Fruit fly (Drosophila melanogaster) whole organism, pupa: Measurements from ENCODE around the gene Sh.

Source experiments
- CG10348 ChIP-seq: fragments of 200-800 bp; sonication (Bioruptor generic); IDR thresholded peaks from 2 replicates; pipeline ENCODE4 v1.3.6; 2022; ENCODE audit warnings: missing biosample characterization, missing genetic modification characterization
- CG12605 ChIP-seq: fragments of 200-800 bp; sonication (Bioruptor generic); IDR thresholded peaks from 2 replicates; pipeline ENCODE4 v1.3.6; 2022; ENCODE audit warnings: missing biosample characterization, missing genetic modification characterization
- CG13204 ChIP-seq: fragments of 200-800 bp; sonication (Bioruptor generic); optimal IDR thresholded peaks from 2 replicates; lab custom pipeline; 2018; ENCODE audit warnings: missing biosample characterization, mild to moderate bottlenecking, missing genetic modification characterization, moderate library complexity
- CG14655 ChIP-seq: fragments of 200-800 bp; sonication (Bioruptor generic); optimal IDR thresholded peaks from 3 replicates; lab custom pipeline; 2017; ENCODE audit warnings: mild to moderate bottlenecking, missing biosample characterization, missing genetic modification reagents, missing genetic modification characterization
- CG15710 ChIP-seq: fragments of 200-800 bp; sonication (Bioruptor generic); optimal IDR thresholded peaks from 2 replicates; lab custom pipeline; 2018; ENCODE audit warnings: missing biosample characterization, mild to moderate bottlenecking, missing genetic modification characterization, moderate library complexity
- CG17806 ChIP-seq: fragments of 200-800 bp; sonication (Bioruptor generic); optimal IDR thresholded peaks from 2 replicates; lab custom pipeline; 2018; ENCODE audit warnings: missing biosample characterization, mild to moderate bottlenecking, missing genetic modification characterization, moderate library complexity
- CG32121 ChIP-seq: fragments of 200-800 bp; sonication (Bioruptor generic); IDR thresholded peaks from 2 replicates; pipeline ENCODE4 v1.3.6; 2022; ENCODE audit warnings: missing biosample characterization, missing genetic modification characterization
- CG34367 ChIP-seq: fragments of 200-800 bp; sonication (Bioruptor generic); optimal IDR thresholded peaks from 2 replicates; lab custom pipeline; 2018; ENCODE audit warnings: missing biosample characterization, mild to moderate bottlenecking, missing genetic modification characterization
- CG4496 ChIP-seq: fragments of 200-800 bp; sonication (Bioruptor generic); IDR thresholded peaks from 3 replicates; pipeline ENCODE4 v1.3.6; 2022; ENCODE audit warnings: missing biosample characterization, missing genetic modification characterization
- CG8159 ChIP-seq: fragments of 200-800 bp; sonication (Bioruptor generic); optimal IDR thresholded peaks from 3 replicates; lab custom pipeline; 2018; ENCODE audit warnings: missing biosample characterization, mild to moderate bottlenecking, missing genetic modification characterization, moderate library complexity
- CG8301 ChIP-seq: fragments of 200-800 bp; sonication (Bioruptor generic); optimal IDR thresholded peaks from 2 replicates; lab custom pipeline; 2018; ENCODE audit warnings: missing biosample characterization, mild to moderate bottlenecking, missing genetic modification characterization
- CG9948 ChIP-seq: fragments of 200-800 bp; sonication (Bioruptor generic); optimal IDR thresholded peaks from 2 replicates; lab custom pipeline; 2018; ENCODE audit warnings: missing biosample characterization, mild to moderate bottlenecking, missing genetic modification characterization, moderate library complexity
- D1 ChIP-seq: fragments of 200-800 bp; sonication (Bioruptor generic); optimal IDR thresholded peaks from 2 replicates; lab custom pipeline; 2018; ENCODE audit warnings: missing biosample characterization, mild to moderate bottlenecking, missing genetic modification characterization, moderate library complexity
- EcR ChIP-seq: fragments of 200-800 bp; sonication (Bioruptor generic); optimal IDR thresholded peaks from 3 replicates; lab custom pipeline; 2019; ENCODE audit warnings: missing biosample characterization, missing genetic modification characterization, mild to moderate bottlenecking, moderate library complexity, missing genetic modification reagents
- Ets98B ChIP-seq: fragments of 200-800 bp; sonication (Bioruptor generic); IDR thresholded peaks from 2 replicates; pipeline ENCODE4 v1.3.6; 2022; ENCODE audit warnings: missing biosample characterization, missing genetic modification characterization
- Pif1A ChIP-seq: fragments of 200-800 bp; sonication (Bioruptor generic); optimal IDR thresholded peaks from 3 replicates; lab custom pipeline; 2016; ENCODE audit warnings: missing biosample characterization, missing genetic modification characterization
- Pif1B ChIP-seq: fragments of 200-800 bp; sonication (Bioruptor generic); optimal IDR thresholded peaks from 3 replicates; lab custom pipeline; 2016; ENCODE audit warnings: missing biosample characterization, missing genetic modification characterization
- Snoo ChIP-seq: fragments of 200-800 bp; sonication (Bioruptor generic); optimal IDR thresholded peaks from 3 replicates; lab custom pipeline; 2017; ENCODE audit warnings: missing biosample characterization, mild to moderate bottlenecking, missing genetic modification characterization, inconsistent platforms
- fd96Ca ChIP-seq: fragments of 200-800 bp; sonication (Bioruptor generic); IDR thresholded peaks from 3 replicates; pipeline ENCODE4 v1.3.6; 2022; ENCODE audit warnings: missing biosample characterization, missing genetic modification characterization
- gl ChIP-seq: fragments of 200-800 bp; sonication (Bioruptor generic); optimal IDR thresholded peaks from 2 replicates; lab custom pipeline; 2018; ENCODE audit warnings: missing biosample characterization, mild to moderate bottlenecking, missing genetic modification characterization
- rn ChIP-seq: fragments of 200-800 bp; sonication (Bioruptor generic); IDR thresholded peaks from 2 replicates; pipeline ENCODE4 v1.3.6; 2022; ENCODE audit warnings: missing biosample characterization, missing genetic modification characterization

Gene Sh

DNA sequence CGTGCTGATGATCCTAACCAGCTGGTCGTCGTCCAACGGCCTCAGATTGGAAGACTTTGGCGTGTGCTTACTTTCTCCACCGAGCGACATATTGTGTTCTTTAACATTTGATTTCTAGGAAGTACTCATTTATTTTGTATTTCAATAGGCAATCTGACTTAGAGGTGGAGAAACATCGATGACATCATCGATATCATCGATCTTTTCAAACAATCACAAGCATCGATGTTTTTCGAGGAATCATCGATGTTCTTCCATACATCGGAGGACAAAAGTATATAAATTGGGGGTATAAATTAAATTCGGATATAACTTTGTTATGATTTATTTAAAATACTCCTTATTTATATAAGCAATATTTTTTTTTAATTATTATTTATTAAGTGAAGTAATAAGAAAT lies 27.3 kb upstream of the Sh start, which contains the start of gene Swt1:
Gene Swt1, minus strand, starts transcription at position 177 of the 400 bp plus-strand sequence.
- TF ChIP-seq EcR (GFP tag; lab: Kevin White, UChicago) (no peak), CG10348 (GFP tag; lab: Robert Waterston, UW) (no peak), Snoo (no peak), Pif1B (GFP tag; lab: Kevin White, UChicago) (no peak), rn (GFP tag; lab: Robert Waterston, UW) (no peak), CG15710 (no peak), CG34367 (tag; lab: Kevin White, UChicago) (no peak), CG13204 (GFP tag; lab: Kevin White, UChicago) (no peak), fd96Ca (GFP tag; lab: Robert Waterston, UW) (no peak), CG8301 (tag; lab: Kevin White, UChicago) (no peak), CG12605 (GFP tag; lab: Robert Waterston, UW) (no peak), CG14655 (no peak), CG4496 (no peak), CG9948 (tag; lab: Kevin White, UChicago) (no peak), Ets98B (GFP tag; lab: Robert Waterston, UW) (no peak)

DNA sequence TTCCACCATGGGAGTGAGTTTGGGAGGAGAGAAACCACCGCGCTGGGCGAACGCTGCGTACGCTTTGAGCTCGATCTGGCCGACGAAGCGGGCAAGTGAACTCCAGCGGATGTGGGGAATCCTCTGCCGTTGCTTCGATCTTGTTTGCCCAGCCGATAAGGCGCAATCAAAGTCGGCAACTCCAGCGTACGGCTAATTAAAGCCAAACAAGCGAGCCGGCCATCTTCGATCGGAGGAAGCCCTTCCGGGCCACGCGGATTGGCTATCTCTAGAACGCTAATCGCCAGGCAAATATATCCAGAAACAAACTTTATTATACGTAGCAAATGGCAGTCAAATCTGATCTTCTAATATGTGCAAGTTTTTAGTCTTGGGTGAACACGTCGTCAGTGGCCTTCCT lies 25.4 kb upstream of the Sh start, which contains the start of gene CG7536:
Gene CG7536, minus strand, starts transcription at position 101 of the 400 bp plus-strand sequence.
- TF ChIP-seq CG15710, result no peak
- TF ChIP-seq rn (GFP tag; lab: Robert Waterston, UW), result no peak
- TF ChIP-seq CG12605 (GFP tag; lab: Robert Waterston, UW), result no peak
- TF ChIP-seq D1 (tag; lab: Kevin White, UChicago), result no peak
- TF ChIP-seq Pif1A, result no peak
- TF ChIP-seq EcR (GFP tag; lab: Kevin White, UChicago), result no peak
- no peak for TF ChIP-seq CG13204 (GFP tag; lab: Kevin White, UChicago)
- no peak for TF ChIP-seq CG14655
- TF ChIP-seq CG8159 (tag; lab: Kevin White, UChicago), result no peak
- no peak for TF ChIP-seq CG32121 (GFP tag; lab: Robert Waterston, UW)
- TF ChIP-seq CG9948 (tag; lab: Kevin White, UChicago), result no peak
- TF ChIP-seq CG34367 (tag; lab: Kevin White, UChicago), result no peak
- no peak for TF ChIP-seq CG4496
- TF ChIP-seq Pif1B (GFP tag; lab: Kevin White, UChicago), result no peak
- TF ChIP-seq CG8301 (tag; lab: Kevin White, UChicago), result no peak
- no peak for TF ChIP-seq Ets98B (GFP tag; lab: Robert Waterston, UW)
- TF ChIP-seq CG17806 (tag; lab: Kevin White, UChicago), result no peak
- TF ChIP-seq, all 21 proteins: peak for 0

DNA sequence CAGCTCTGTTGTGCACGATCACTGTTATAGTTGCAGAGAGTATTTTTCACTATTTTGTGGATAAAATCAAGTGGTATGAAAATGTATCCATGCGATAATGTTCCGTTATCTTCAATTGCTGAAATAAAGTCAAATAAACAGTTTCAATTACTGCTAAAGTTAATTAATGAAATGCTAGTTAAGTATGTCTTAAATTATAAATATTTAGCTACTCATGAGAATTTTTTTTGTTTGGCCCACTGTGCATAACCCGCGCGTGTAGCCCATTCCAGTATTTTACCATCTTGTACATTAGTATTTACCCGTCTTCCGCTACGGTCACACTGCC lies 22.4 kb upstream of the Sh start, which contains the start of gene Ada3:
Gene Ada3, plus strand, starts transcription at position 292 of the 328 bp plus-strand sequence.
- TF ChIP-seq CG8159 (tag; lab: Kevin White, UChicago) (peak; percentile 72), CG10348 (GFP tag; lab: Robert Waterston, UW) (no peak), CG34367 (tag; lab: Kevin White, UChicago) (peak; percentile 48), CG32121 (GFP tag; lab: Robert Waterston, UW) (0 out of 2 replicates have a peak, but pooled peaks have one; percentile 27), Ets98B (GFP tag; lab: Robert Waterston, UW) (peak; percentile 66), gl (tag; lab: Kevin White, UChicago) (no peak), CG14655 (peak; percentile 73), fd96Ca (GFP tag; lab: Robert Waterston, UW) (peak; percentile 59; the same call in 2 of the 3 replicates), Snoo (peak; percentile 70), EcR (GFP tag; lab: Kevin White, UChicago) (no peak), CG8301 (tag; lab: Kevin White, UChicago) (peak; percentile 60), D1 (tag; lab: Kevin White, UChicago) (no peak), CG9948 (tag; lab: Kevin White, UChicago) (peak; percentile 71), rn (GFP tag; lab: Robert Waterston, UW) (peak; percentile 30; the same call in 1 of the 2 replicates), CG13204 (GFP tag; lab: Kevin White, UChicago) (peak; percentile 18), Pif1B (GFP tag; lab: Kevin White, UChicago) (peak; percentile 36), CG12605 (GFP tag; lab: Robert Waterston, UW) (0 out of 2 replicates have a peak, but pooled peaks have one; percentile 22), CG17806 (tag; lab: Kevin White, UChicago) (peak; percentile 57), CG4496 (peak; percentile 77), CG15710 (peak; percentile 74), Pif1A (peak; percentile 62)
- TF ChIP-seq, all 21 proteins: peak for 17

DNA sequence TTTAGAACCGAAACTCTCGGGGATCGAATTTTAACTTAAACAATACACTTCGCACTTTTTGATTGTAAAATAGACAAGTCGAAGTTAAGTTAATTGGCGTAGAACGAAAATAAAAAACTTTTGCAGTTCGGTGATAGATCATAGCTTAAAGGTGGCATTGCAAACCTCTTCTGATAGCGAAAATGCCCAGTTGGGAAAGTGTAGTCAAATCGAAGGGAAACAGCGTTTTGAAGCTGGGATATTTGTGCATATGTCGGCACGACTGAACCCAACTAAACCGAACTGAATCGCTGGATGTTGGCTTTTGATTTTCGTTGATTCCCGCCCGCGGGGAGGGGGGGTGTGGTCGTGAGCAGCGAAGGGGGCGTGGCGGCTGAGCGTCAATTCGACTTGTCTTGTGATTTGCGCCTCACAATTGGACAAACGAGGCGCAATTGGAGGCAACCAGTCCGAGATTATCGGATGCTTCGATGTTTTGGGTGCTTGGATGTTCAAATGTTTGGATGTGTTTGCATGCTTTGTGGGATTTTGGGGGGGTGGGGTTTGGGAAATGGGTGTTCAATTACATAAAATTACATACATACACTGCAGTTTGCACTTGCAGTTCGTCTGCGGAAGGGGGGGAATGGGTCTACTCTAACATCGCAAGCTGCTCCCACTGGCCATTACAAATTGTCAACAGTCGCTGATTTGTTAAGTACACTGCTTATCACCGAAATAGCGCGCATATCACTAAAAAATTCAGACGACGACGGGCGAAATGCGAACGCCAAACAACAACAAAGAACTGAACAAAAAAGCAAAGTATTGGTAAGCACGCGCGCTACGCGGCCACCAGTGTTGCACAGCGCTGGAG lies 21.8 kb upstream of the Sh start:
- no peak for TF ChIP-seq Pif1A
- 0 out of 2 replicates have a peak, but pooled peaks have one; percentile 24 for TF ChIP-seq CG32121 (GFP tag; lab: Robert Waterston, UW)

DNA sequence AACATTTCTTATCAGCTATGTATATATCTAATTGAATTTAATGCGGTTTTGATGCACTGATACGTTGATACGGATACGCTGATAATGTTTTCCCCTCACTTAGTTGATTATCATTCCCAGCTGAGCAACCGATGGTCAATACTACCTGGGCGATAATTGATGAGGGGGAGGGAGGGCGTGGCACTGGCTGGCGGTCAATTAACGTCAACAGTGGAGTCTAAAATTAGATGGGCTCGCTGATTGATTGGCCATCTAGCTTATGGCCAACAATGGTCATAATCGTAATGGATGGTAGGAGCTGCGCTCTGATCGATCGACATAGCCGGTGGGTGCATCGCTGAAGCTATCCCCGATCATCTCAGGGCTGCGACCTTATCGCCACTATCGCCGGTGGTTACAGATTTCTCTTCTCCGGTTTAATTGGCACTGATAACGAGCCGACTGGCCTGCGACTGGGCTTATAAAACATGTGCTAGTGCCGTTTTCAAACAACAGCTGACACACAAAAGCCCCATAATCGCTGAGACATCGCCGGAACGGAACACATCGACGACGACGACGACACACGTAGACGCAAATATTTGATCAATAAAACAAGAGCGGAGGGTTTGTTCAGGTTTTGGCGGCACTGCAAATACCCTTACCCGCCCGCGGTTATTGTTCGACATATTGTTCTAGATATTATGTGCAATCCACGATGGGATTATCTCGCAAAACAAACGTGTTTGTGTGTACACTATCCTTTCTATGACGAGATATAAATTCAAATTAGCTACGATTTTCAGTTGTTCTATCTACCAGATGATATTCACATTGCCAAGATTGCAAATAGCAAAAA lies 20.7 kb upstream of the Sh start:
- TF ChIP-seq CG34367 (tag; lab: Kevin White, UChicago), result no peak
- TF ChIP-seq Snoo, result no peak
- TF ChIP-seq CG32121 (GFP tag; lab: Robert Waterston, UW), result peak; percentile 35; the same call in 1 of the 2 replicates
- no peak for TF ChIP-seq fd96Ca (GFP tag; lab: Robert Waterston, UW)
- TF ChIP-seq, all 21 proteins: peak for 1
